Fruit fly (Drosophila melanogaster) whole organism, pupa: ENCODE measurements around the gene CG3036.
A peak's percentile ranks its signal among the peaks of the same experiment; 100 is the strongest.

Experiments used
- CG10348 ChIP-seq: fragments of 200-800 bp; sonication (Bioruptor generic); IDR thresholded peaks from 2 replicates; pipeline ENCODE4 v1.3.6; 2022; ENCODE audit warnings: missing biosample characterization, missing genetic modification characterization
- CG12605 ChIP-seq: fragments of 200-800 bp; sonication (Bioruptor generic); IDR thresholded peaks from 2 replicates; pipeline ENCODE4 v1.3.6; 2022; ENCODE audit warnings: missing biosample characterization, missing genetic modification characterization
- CG13204 ChIP-seq: fragments of 200-800 bp; sonication (Bioruptor generic); optimal IDR thresholded peaks from 2 replicates; lab custom pipeline; 2018; ENCODE audit warnings: missing biosample characterization, mild to moderate bottlenecking, missing genetic modification characterization, moderate library complexity
- CG14655 ChIP-seq: fragments of 200-800 bp; sonication (Bioruptor generic); optimal IDR thresholded peaks from 3 replicates; lab custom pipeline; 2017; ENCODE audit warnings: mild to moderate bottlenecking, missing biosample characterization, missing genetic modification reagents, missing genetic modification characterization
- CG15710 ChIP-seq: fragments of 200-800 bp; sonication (Bioruptor generic); optimal IDR thresholded peaks from 2 replicates; lab custom pipeline; 2018; ENCODE audit warnings: missing biosample characterization, mild to moderate bottlenecking, missing genetic modification characterization, moderate library complexity
- CG17806 ChIP-seq: fragments of 200-800 bp; sonication (Bioruptor generic); optimal IDR thresholded peaks from 2 replicates; lab custom pipeline; 2018; ENCODE audit warnings: missing biosample characterization, mild to moderate bottlenecking, missing genetic modification characterization, moderate library complexity
- CG32121 ChIP-seq: fragments of 200-800 bp; sonication (Bioruptor generic); IDR thresholded peaks from 2 replicates; pipeline ENCODE4 v1.3.6; 2022; ENCODE audit warnings: missing biosample characterization, missing genetic modification characterization
- CG34367 ChIP-seq: fragments of 200-800 bp; sonication (Bioruptor generic); optimal IDR thresholded peaks from 2 replicates; lab custom pipeline; 2018; ENCODE audit warnings: missing biosample characterization, mild to moderate bottlenecking, missing genetic modification characterization
- CG4496 ChIP-seq: fragments of 200-800 bp; sonication (Bioruptor generic); IDR thresholded peaks from 3 replicates; pipeline ENCODE4 v1.3.6; 2022; ENCODE audit warnings: missing biosample characterization, missing genetic modification characterization
- CG8159 ChIP-seq: fragments of 200-800 bp; sonication (Bioruptor generic); optimal IDR thresholded peaks from 3 replicates; lab custom pipeline; 2018; ENCODE audit warnings: missing biosample characterization, mild to moderate bottlenecking, missing genetic modification characterization, moderate library complexity
- CG8301 ChIP-seq: fragments of 200-800 bp; sonication (Bioruptor generic); optimal IDR thresholded peaks from 2 replicates; lab custom pipeline; 2018; ENCODE audit warnings: missing biosample characterization, mild to moderate bottlenecking, missing genetic modification characterization
- CG9948 ChIP-seq: fragments of 200-800 bp; sonication (Bioruptor generic); optimal IDR thresholded peaks from 2 replicates; lab custom pipeline; 2018; ENCODE audit warnings: missing biosample characterization, mild to moderate bottlenecking, missing genetic modification characterization, moderate library complexity
- D1 ChIP-seq: fragments of 200-800 bp; sonication (Bioruptor generic); optimal IDR thresholded peaks from 2 replicates; lab custom pipeline; 2018; ENCODE audit warnings: missing biosample characterization, mild to moderate bottlenecking, missing genetic modification characterization, moderate library complexity
- EcR ChIP-seq: fragments of 200-800 bp; sonication (Bioruptor generic); optimal IDR thresholded peaks from 3 replicates; lab custom pipeline; 2019; ENCODE audit warnings: missing biosample characterization, missing genetic modification characterization, mild to moderate bottlenecking, moderate library complexity, missing genetic modification reagents
- Ets98B ChIP-seq: fragments of 200-800 bp; sonication (Bioruptor generic); IDR thresholded peaks from 2 replicates; pipeline ENCODE4 v1.3.6; 2022; ENCODE audit warnings: missing biosample characterization, missing genetic modification characterization
- Pif1A ChIP-seq: fragments of 200-800 bp; sonication (Bioruptor generic); optimal IDR thresholded peaks from 3 replicates; lab custom pipeline; 2016; ENCODE audit warnings: missing biosample characterization, missing genetic modification characterization
- Pif1B ChIP-seq: fragments of 200-800 bp; sonication (Bioruptor generic); optimal IDR thresholded peaks from 3 replicates; lab custom pipeline; 2016; ENCODE audit warnings: missing biosample characterization, missing genetic modification characterization
- Snoo ChIP-seq: fragments of 200-800 bp; sonication (Bioruptor generic); optimal IDR thresholded peaks from 3 replicates; lab custom pipeline; 2017; ENCODE audit warnings: missing biosample characterization, mild to moderate bottlenecking, missing genetic modification characterization, inconsistent platforms
- fd96Ca ChIP-seq: fragments of 200-800 bp; sonication (Bioruptor generic); IDR thresholded peaks from 3 replicates; pipeline ENCODE4 v1.3.6; 2022; ENCODE audit warnings: missing biosample characterization, missing genetic modification characterization
- gl ChIP-seq: fragments of 200-800 bp; sonication (Bioruptor generic); optimal IDR thresholded peaks from 2 replicates; lab custom pipeline; 2018; ENCODE audit warnings: missing biosample characterization, mild to moderate bottlenecking, missing genetic modification characterization
- rn ChIP-seq: fragments of 200-800 bp; sonication (Bioruptor generic); IDR thresholded peaks from 2 replicates; pipeline ENCODE4 v1.3.6; 2022; ENCODE audit warnings: missing biosample characterization, missing genetic modification characterization

Gene CG3036

DNA sequence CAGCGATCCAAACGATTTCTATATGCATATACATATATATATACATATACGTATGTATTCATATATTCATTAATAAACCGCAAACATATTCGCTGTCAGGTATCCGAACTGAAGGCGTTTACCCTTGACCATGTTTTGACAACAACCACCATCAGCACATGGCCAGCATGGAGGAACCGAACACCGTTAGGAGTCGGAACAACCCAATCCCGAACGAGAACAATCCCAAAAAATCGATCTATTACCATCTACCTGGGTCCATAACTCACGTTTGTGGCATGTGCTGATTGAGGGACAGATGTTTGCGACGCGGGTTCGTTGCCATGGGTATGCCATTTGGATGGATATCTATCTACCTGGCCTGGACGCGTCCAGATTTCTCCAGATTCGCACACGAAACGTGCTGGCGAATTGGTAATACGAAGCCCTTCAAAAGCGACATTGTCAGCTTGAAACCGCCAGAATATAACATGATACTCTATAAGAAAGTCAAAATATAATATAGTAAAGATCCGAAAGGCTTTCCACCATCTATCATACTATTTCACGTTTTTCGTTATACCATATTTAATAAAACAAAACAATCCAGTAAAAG is 2.4 kb upstream of the CG3036 start, which contains the start of gene CG15625:
CG15625 (plus strand) TSS at position 545 of the 595 bp plus-strand sequence.
- no peak for TF ChIP-seq CG13204 (GFP tag; lab: Kevin White, UChicago)
- TF ChIP-seq gl: no peak
- no peak for TF ChIP-seq rn
- no peak for TF ChIP-seq CG8301 (tag; lab: Kevin White, UChicago)
- TF ChIP-seq Pif1A (GFP tag; lab: Kevin White, UChicago): no peak
- no peak for TF ChIP-seq EcR
- no peak for TF ChIP-seq CG9948 (tag; lab: Kevin White, UChicago)
- no peak for TF ChIP-seq CG8159 (tag; lab: Kevin White, UChicago)
- TF ChIP-seq CG12605: no peak
- TF ChIP-seq D1 (tag; lab: Kevin White, UChicago): no peak
- no peak for TF ChIP-seq CG14655
- TF ChIP-seq CG4496 (GFP tag; lab: Robert Waterston, UW): no peak
- no peak for TF ChIP-seq CG34367 (tag; lab: Kevin White, UChicago)
- no peak for TF ChIP-seq Pif1B (GFP tag; lab: Kevin White, UChicago)
- no peak for TF ChIP-seq CG17806 (tag; lab: Kevin White, UChicago)

DNA sequence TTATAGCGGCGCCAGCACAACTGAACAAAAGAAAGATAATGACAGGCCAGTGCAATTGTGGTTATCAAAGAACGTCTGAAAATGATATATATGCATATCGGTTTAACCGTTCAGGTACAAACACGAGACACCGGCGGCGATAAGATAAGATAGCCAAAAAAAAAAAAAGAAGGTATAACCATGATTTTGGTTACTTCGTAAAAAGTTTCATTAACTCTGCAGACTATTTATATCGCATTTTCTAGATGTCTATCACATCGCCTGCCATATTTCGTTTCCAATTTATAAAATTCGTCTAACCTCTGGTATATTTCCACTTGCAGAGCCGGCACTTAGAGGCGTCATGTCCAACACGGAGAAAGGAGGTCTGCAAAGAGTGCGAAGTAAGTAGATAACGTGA is 1.7 kb downstream of the CG3036 start:
- no peak for TF ChIP-seq CG34367 (tag; lab: Kevin White, UChicago)

DNA sequence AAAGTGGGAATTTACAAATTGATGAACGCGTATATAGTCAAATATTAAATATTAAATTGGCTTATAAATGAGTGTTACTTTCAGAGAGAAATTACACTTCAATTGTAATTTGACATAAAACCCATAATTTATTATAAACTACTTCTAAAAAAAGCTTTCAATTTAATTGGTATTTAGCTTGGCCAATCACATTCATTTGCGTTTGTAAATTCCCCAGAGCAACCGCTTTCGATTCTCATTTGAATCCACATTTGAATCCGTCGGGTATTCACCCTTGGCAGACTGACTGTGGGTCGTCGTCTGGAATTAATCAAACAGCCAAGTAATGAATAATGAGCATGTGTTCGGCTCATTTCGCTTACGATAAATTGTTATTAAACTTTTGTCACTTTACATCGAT is 4.0 kb downstream of the CG3036 start:
- TF ChIP-seq Pif1B (GFP tag; lab: Kevin White, UChicago): no peak
- no peak for TF ChIP-seq Snoo
- no peak for TF ChIP-seq CG34367 (tag; lab: Kevin White, UChicago)
- TF ChIP-seq CG32121 (GFP tag; lab: Robert Waterston, UW): no peak
- no peak for TF ChIP-seq fd96Ca
- no peak for TF ChIP-seq CG4496 (GFP tag; lab: Robert Waterston, UW)
- TF ChIP-seq CG10348 (GFP tag; lab: Robert Waterston, UW): no peak

DNA sequence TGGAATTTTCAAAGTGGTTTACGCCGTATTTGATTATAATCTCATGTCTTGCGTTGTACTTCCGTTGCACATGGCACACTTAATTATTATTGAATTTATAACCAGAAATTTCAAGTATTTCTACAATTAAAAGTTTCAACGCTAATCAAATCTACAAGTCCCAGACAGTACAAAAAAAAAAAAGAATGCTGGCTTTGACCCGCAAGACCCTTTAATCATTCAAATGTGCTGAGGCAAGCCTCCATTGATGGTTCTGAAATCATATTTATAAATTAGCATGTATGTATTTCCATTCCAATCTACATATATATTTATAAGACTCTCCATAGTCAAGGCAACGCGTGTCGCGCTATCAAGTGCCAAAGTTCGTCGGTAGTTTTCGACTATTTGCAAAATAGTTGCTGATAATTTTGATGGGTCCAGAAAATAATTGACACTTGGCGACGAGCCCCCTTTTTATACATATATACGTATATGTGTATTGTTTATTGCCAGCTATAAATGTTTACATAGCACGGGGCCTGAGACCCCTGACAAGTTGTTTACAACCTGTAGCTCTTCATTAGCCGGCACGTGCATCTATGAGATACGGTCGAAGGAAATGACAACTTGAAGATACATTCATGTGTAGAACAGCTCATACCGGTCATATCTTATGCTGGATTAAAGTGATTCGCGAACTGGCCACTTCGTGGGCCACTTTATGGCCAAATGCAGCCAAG is 4.7 kb downstream of the CG3036 start:
- TF ChIP-seq EcR (peak; percentile 14), Ets98B (GFP tag; lab: Robert Waterston, UW) (0 out of 2 replicates have a peak, but pooled peaks have one; percentile 13), CG4496 (GFP tag; lab: Robert Waterston, UW) (no peak), CG32121 (GFP tag; lab: Robert Waterston, UW) (no peak), CG14655 (no peak), CG34367 (tag; lab: Kevin White, UChicago) (no peak), D1 (tag; lab: Kevin White, UChicago) (no peak), CG13204 (GFP tag; lab: Kevin White, UChicago) (no peak), CG10348 (GFP tag; lab: Robert Waterston, UW) (no peak)

DNA sequence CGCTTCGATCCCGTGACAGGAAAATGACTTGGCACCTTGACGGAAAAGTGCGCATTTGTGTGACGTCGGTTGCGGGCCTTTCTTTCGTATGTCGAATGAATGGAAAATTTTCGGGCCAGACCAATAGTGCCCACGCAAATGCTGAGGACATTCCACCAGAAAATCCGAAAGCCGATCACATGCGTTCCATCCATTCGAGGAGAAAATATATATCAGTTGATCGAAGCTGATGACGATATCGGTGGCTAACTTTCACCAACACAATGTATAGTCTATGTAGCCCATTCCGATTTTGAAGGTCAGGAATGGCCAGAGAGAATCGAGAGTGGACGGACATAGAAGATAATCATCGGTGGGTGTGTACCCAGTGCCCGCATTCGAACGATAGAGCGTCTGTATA is 6.3 kb downstream of the CG3036 start:
- TF ChIP-seq CG15710 (no peak), rn (no peak), CG32121 (GFP tag; lab: Robert Waterston, UW) (no peak), CG4496 (GFP tag; lab: Robert Waterston, UW) (no peak), CG34367 (tag; lab: Kevin White, UChicago) (no peak), CG13204 (GFP tag; lab: Kevin White, UChicago) (no peak), Snoo (no peak), CG8159 (tag; lab: Kevin White, UChicago) (no peak), Ets98B (GFP tag; lab: Robert Waterston, UW) (no peak), Pif1A (GFP tag; lab: Kevin White, UChicago) (no peak), gl (no peak), CG17806 (tag; lab: Kevin White, UChicago) (no peak), CG12605 (no peak)

DNA sequence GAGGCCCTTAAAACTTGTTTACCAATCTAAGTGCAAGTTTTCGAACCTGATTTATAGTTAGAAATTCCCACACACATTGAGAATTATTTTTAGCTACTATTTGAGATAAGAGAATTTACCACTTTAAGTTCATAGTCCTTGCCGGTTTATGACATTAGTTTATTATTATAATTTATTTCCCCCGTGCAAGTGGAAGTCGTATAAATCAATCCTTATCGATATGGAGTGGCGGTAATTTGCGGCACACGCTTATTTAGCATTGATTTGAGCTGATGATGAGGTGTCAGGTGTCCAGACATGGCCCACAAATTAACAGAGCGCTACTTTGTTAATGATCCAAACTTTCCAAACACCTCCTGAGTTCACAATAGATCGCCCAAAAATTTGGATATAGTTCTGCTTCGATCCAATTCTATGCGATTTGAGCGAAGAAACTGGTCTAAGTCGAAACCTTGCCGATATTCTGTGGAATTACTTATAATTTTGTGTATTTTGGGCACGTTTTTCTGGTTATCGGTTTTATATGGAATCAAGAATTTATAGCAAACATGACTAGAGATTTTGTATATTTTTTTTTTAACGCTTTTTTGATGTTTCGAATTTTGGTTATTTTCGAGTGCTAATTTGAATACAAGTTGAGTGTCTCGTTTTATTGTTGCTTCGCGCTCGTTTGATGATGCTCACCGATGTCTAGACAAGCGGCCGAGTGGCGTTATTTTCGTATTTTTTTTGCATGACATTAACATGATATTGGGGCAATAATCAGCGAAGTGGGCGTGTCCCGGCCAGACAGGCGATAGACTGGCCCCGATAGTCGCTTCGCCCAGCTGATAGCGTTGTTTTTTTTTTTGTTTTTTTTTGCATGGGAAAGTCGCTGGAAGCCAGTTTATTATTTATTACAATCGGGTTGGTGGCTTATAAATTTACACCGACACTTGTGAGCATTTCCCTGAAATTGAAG is 8.0 kb downstream of the CG3036 start:
- TF ChIP-seq CG9948 (tag; lab: Kevin White, UChicago): no peak
- TF ChIP-seq CG14655: no peak
- TF ChIP-seq CG15710: no peak
